Worm (Caenorhabditis elegans) whole organism, L1 larva: ENCODE data around the gene srh-28.

Source experiments
- dsc-1 ChIP-seq: sonication (generic microtip); optimal IDR thresholded peaks from 2 replicates; lab custom pipeline; 2016; ENCODE audit warnings: mild to moderate bottlenecking, missing genetic modification characterization, missing compliant biosample characterization
- elt-2 ChIP-seq: sonication (generic microtip); optimal IDR thresholded peaks from 2 replicates; lab custom pipeline; 2016; ENCODE audit warnings: missing genetic modification characterization, mild to moderate bottlenecking, inconsistent platforms, missing compliant biosample characterization, missing genetic modification reagents
- lin-39 ChIP-seq: fragments of 150-350 bp; optimal IDR thresholded peaks from 2 replicates; lab custom pipeline; 2014; ENCODE audit warnings: missing biosample characterization, missing genetic modification reagents, missing genetic modification characterization
- nhr-12 ChIP-seq: sonication (generic microtip); optimal IDR thresholded peaks from 2 replicates; lab custom pipeline; 2017; ENCODE audit warnings: missing biosample characterization, missing genetic modification characterization
- nhr-77 ChIP-seq: fragments of 150-350 bp; optimal IDR thresholded peaks from 2 replicates; lab custom pipeline; 2014; ENCODE audit warnings: missing biosample characterization, missing genetic modification characterization
- sup-37 ChIP-seq: fragments of 200-800 bp; sonication (Bioruptor generic); optimal IDR thresholded peaks from 2 replicates; lab custom pipeline; 2018; ENCODE audit warnings: mild to moderate bottlenecking, missing genetic modification characterization, missing compliant biosample characterization

ce11 chrV:6793744-6794239, 18.2 kb upstream of the srh-28 start, which contains the start of gene ZC404.1:
- no peak for TF ChIP-seq sup-37
- no peak for TF ChIP-seq nhr-12 (tag; lab: Kevin White, UChicago)
- no peak for TF ChIP-seq dsc-1 (tag; lab: Kevin White, UChicago)
- TF ChIP-seq elt-2 (tag; lab: Kevin White, UChicago), result no peak
- no peak for TF ChIP-seq lin-39
- no peak for TF ChIP-seq nhr-77 (tag; lab: Kevin White, UChicago)
